Worm (Caenorhabditis elegans) whole organism, L3 larva: ENCODE data around the gene sprr-2.
A peak's percentile ranks its signal among the peaks of the same experiment; 100 is the strongest.

Experiments used
- R02D3.7 ChIP-seq: fragments of 150-350 bp; optimal IDR thresholded peaks from 2 replicates; lab custom pipeline; 2014; ENCODE audit warnings: missing biosample characterization, missing genetic modification characterization
- ZK546.5 ChIP-seq: sonication (generic microtip); optimal IDR thresholded peaks from 2 replicates; lab custom pipeline; 2017; ENCODE audit warnings: missing biosample characterization, missing genetic modification characterization
- aly-2 ChIP-seq: fragments of 150-350 bp; optimal IDR thresholded peaks from 2 replicates; lab custom pipeline; 2014; ENCODE audit warnings: missing biosample characterization, missing genetic modification characterization
- ama-1 ChIP-seq: fragments of 150-350 bp; optimal IDR thresholded peaks from 2 replicates; lab custom pipeline; 2018
- ceh-16 ChIP-seq: sonication (generic microtip); optimal IDR thresholded peaks from 2 replicates; lab custom pipeline; 2017; ENCODE audit warnings: missing biosample characterization, missing genetic modification characterization
- ceh-28 ChIP-seq: fragments of 150-350 bp; optimal IDR thresholded peaks from 2 replicates; lab custom pipeline; 2014; ENCODE audit warnings: missing biosample characterization, missing genetic modification reagents, missing genetic modification characterization
- ceh-82 ChIP-seq: fragments of 150-350 bp; optimal IDR thresholded peaks from 2 replicates; lab custom pipeline; 2014; ENCODE audit warnings: missing biosample characterization, missing genetic modification characterization
- ceh-9 ChIP-seq: sonication (generic microtip); optimal IDR thresholded peaks from 2 replicates; lab custom pipeline; 2018; ENCODE audit warnings: missing biosample characterization, missing genetic modification characterization
- daf-12 ChIP-seq: fragments of 150-350 bp; optimal IDR thresholded peaks from 2 replicates; lab custom pipeline; 2014; ENCODE audit warnings: missing biosample characterization, missing genetic modification reagents, missing genetic modification characterization
- egl-27 ChIP-seq: sonication (generic microtip); optimal IDR thresholded peaks from 4 replicates; lab custom pipeline; 2017; ENCODE audit warnings: missing biosample characterization, missing genetic modification reagents, missing genetic modification characterization
- egl-5 ChIP-seq: fragments of 150-350 bp; optimal IDR thresholded peaks from 2 replicates; lab custom pipeline; 2017; ENCODE audit warnings: missing biosample characterization, missing genetic modification reagents, missing genetic modification characterization, inconsistent platforms
- elt-1 ChIP-seq: fragments of 150-350 bp; optimal IDR thresholded peaks from 2 replicates; lab custom pipeline; 2014; ENCODE audit warnings: missing biosample characterization, missing genetic modification characterization
- elt-2 ChIP-seq: sonication (generic microtip); optimal IDR thresholded peaks from 2 replicates; lab custom pipeline; 2016; ENCODE audit warnings: missing genetic modification reagents, mild to moderate bottlenecking, missing genetic modification characterization, missing compliant biosample characterization
- elt-3 ChIP-seq, 3 experiments: fragments of 150-350 bp in 1 of 3; sonication (generic microtip) in 2 of 3; optimal IDR thresholded peaks; 2 replicates in 2 of 3; 4 replicates in 1 of 3; lab custom pipeline; 2014 to 2017; ENCODE audit warnings: missing biosample characterization in 3 of 3, missing genetic modification characterization in 3 of 3
- eor-1 ChIP-seq, 2 experiments: fragments of 150-350 bp; optimal IDR thresholded peaks; 2 replicates each; lab custom pipeline; 2014 to 2018; ENCODE audit warnings: missing biosample characterization in 2 of 2, missing genetic modification characterization in 2 of 2
- fkh-10 ChIP-seq: sonication (generic microtip); optimal IDR thresholded peaks from 2 replicates; lab custom pipeline; 2017; ENCODE audit warnings: missing biosample characterization, missing genetic modification reagents, missing genetic modification characterization
- fkh-2 ChIP-seq: fragments of 150-350 bp; optimal IDR thresholded peaks from 2 replicates; lab custom pipeline; 2014; ENCODE audit warnings: missing biosample characterization, missing genetic modification reagents, missing genetic modification characterization
- fos-1 ChIP-seq: fragments of 150-350 bp; optimal IDR thresholded peaks from 2 replicates; lab custom pipeline; 2014; ENCODE audit warnings: missing biosample characterization, missing genetic modification characterization
- hmg-11 ChIP-seq: sonication (generic microtip); optimal IDR thresholded peaks from 2 replicates; lab custom pipeline; 2016; ENCODE audit warnings: missing genetic modification characterization, missing compliant biosample characterization
- jun-1 ChIP-seq: fragments of 150-350 bp; optimal IDR thresholded peaks from 2 replicates; lab custom pipeline; 2014; ENCODE audit warnings: missing biosample characterization, missing genetic modification reagents, missing genetic modification characterization
- lin-15B ChIP-seq: fragments of 150-350 bp; optimal IDR thresholded peaks from 2 replicates; lab custom pipeline; 2014; ENCODE audit warnings: missing biosample characterization, missing genetic modification characterization
- lin-39 ChIP-seq: fragments of 150-350 bp; optimal IDR thresholded peaks from 2 replicates; lab custom pipeline; 2018; ENCODE audit warnings: missing biosample characterization, missing genetic modification reagents, missing genetic modification characterization
- lsy-12 ChIP-seq: sonication (generic microtip); optimal IDR thresholded peaks from 2 replicates; lab custom pipeline; 2016; ENCODE audit warnings: mild to moderate bottlenecking, missing genetic modification characterization, missing compliant biosample characterization
- mdl-1 ChIP-seq: fragments of 150-350 bp; optimal IDR thresholded peaks from 2 replicates; lab custom pipeline; 2014; ENCODE audit warnings: missing biosample characterization, missing genetic modification characterization
- mml-1 ChIP-seq: fragments of 150-350 bp; sonication (generic microtip); optimal IDR thresholded peaks from 3 replicates; lab custom pipeline; 2014; ENCODE audit warnings: missing biosample characterization, missing genetic modification characterization
- nfya-1 ChIP-seq: sonication (generic microtip); optimal IDR thresholded peaks from 2 replicates; lab custom pipeline; 2017; ENCODE audit warnings: missing genetic modification characterization, mild to moderate bottlenecking, missing compliant biosample characterization, antibody characterized with exemption, moderate library complexity; ENCODE audit not compliant: insufficient read depth
- nhr-11 ChIP-seq: fragments of 150-350 bp; optimal IDR thresholded peaks from 2 replicates; lab custom pipeline; 2014; ENCODE audit warnings: missing biosample characterization, missing genetic modification characterization
- nhr-12 ChIP-seq: fragments of 150-350 bp; optimal IDR thresholded peaks from 2 replicates; lab custom pipeline; 2014; ENCODE audit warnings: missing biosample characterization, missing genetic modification characterization
- nhr-23 ChIP-seq: fragments of 150-350 bp; optimal IDR thresholded peaks from 2 replicates; lab custom pipeline; 2014; ENCODE audit warnings: missing biosample characterization, missing genetic modification reagents, missing genetic modification characterization
- nhr-237 ChIP-seq: fragments of 150-350 bp; optimal IDR thresholded peaks from 2 replicates; lab custom pipeline; 2014; ENCODE audit warnings: missing biosample characterization, missing genetic modification characterization
- nhr-25 ChIP-seq: sonication (generic microtip); optimal IDR thresholded peaks from 2 replicates; lab custom pipeline; 2017; ENCODE audit warnings: missing biosample characterization, missing genetic modification characterization
- nhr-28 ChIP-seq: fragments of 150-350 bp; optimal IDR thresholded peaks from 2 replicates; lab custom pipeline; 2014; ENCODE audit warnings: missing biosample characterization, missing genetic modification characterization
- nhr-43 ChIP-seq: sonication (generic microtip); optimal IDR thresholded peaks from 2 replicates; lab custom pipeline; 2016; ENCODE audit warnings: mild to moderate bottlenecking, missing genetic modification characterization, missing compliant biosample characterization; ENCODE audit not compliant: poor library complexity, severe bottlenecking
- nhr-67 ChIP-seq: fragments of 150-350 bp; optimal IDR thresholded peaks from 2 replicates; lab custom pipeline; 2014; ENCODE audit warnings: missing biosample characterization, missing genetic modification characterization
- nhr-76 ChIP-seq: fragments of 150-350 bp; sonication (generic microtip); optimal IDR thresholded peaks from 5 replicates; lab custom pipeline; 2014; ENCODE audit warnings: missing biosample characterization, missing genetic modification characterization
- nhr-77 ChIP-seq: fragments of 150-350 bp; optimal IDR thresholded peaks from 2 replicates; lab custom pipeline; 2014; ENCODE audit warnings: missing biosample characterization, missing genetic modification characterization
- pha-4 ChIP-seq: fragments of 150-350 bp; optimal IDR thresholded peaks from 2 replicates; lab custom pipeline; 2014; ENCODE audit warnings: missing biosample characterization, missing genetic modification reagents, missing genetic modification characterization
- pqm-1 ChIP-seq: fragments of 150-350 bp; optimal IDR thresholded peaks from 2 replicates; lab custom pipeline; 2017; ENCODE audit warnings: missing biosample characterization, missing genetic modification characterization, inconsistent platforms
- sea-2 ChIP-seq: fragments of 150-350 bp; sonication (generic microtip); optimal IDR thresholded peaks from 4 replicates; lab custom pipeline; 2014; ENCODE audit warnings: missing biosample characterization, missing genetic modification reagents, missing genetic modification characterization
- skn-1 ChIP-seq: fragments of 150-350 bp; optimal IDR thresholded peaks from 2 replicates; lab custom pipeline; 2014; ENCODE audit warnings: missing biosample characterization, missing genetic modification characterization
- snpc-4 ChIP-seq: fragments of 150-350 bp; optimal IDR thresholded peaks from 2 replicates; lab custom pipeline; 2014; ENCODE audit warnings: missing biosample characterization, missing genetic modification characterization
- tbx-2 ChIP-seq: sonication (generic microtip); optimal IDR thresholded peaks from 2 replicates; lab custom pipeline; 2016; ENCODE audit warnings: mild to moderate bottlenecking, missing genetic modification characterization, missing compliant biosample characterization
- unc-39 ChIP-seq: sonication (generic microtip); optimal IDR thresholded peaks from 4 replicates; lab custom pipeline; 2017; ENCODE audit warnings: missing biosample characterization, missing genetic modification characterization
- unc-62 ChIP-seq: fragments of 150-350 bp; sonication (generic microtip); optimal IDR thresholded peaks from 4 replicates; lab custom pipeline; 2014; ENCODE audit warnings: missing biosample characterization, missing genetic modification reagents, missing genetic modification characterization
- zag-1 ChIP-seq: fragments of 150-350 bp; optimal IDR thresholded peaks from 2 replicates; lab custom pipeline; 2014; ENCODE audit warnings: missing biosample characterization, missing genetic modification characterization
- ztf-11 ChIP-seq: fragments of 150-350 bp; optimal IDR thresholded peaks from 2 replicates; lab custom pipeline; 2014; ENCODE audit warnings: missing biosample characterization, missing genetic modification characterization
- ztf-4 ChIP-seq: fragments of 150-350 bp; optimal IDR thresholded peaks from 2 replicates; lab custom pipeline; 2014; ENCODE audit warnings: missing biosample characterization, missing genetic modification characterization

The sprr-2 gene

ce11 chrX:14751911-14752310 lies 41.3 kb upstream of the sprr-2 start, which contains the start of gene C05G5.3:
C05G5.3 (minus strand) TSS chrX:14752011.
- TF ChIP-seq nhr-23: no peak
- no peak for TF ChIP-seq ztf-4 (tag; lab: Kevin White, UChicago)
- TF ChIP-seq fkh-10: no peak
- no peak for TF ChIP-seq mml-1 (tag; lab: Kevin White, UChicago)
- TF ChIP-seq nhr-11 (tag; lab: Kevin White, UChicago): no peak
- no peak for TF ChIP-seq ZK546.5 (tag; lab: Kevin White, UChicago)
- TF ChIP-seq ceh-16 (tag; lab: Kevin White, UChicago): no peak
- TF ChIP-seq unc-62 (GFP tag; lab: Kevin White, UChicago): no peak
- no peak for TF ChIP-seq egl-5 (tag; lab: Kevin White, UChicago)

- peak; percentile 76 for TF ChIP-seq jun-1 (tag; lab: Kevin White, UChicago)
- peak; percentile 80 for TF ChIP-seq elt-2 (tag; lab: Kevin White, UChicago)
- no peak for TF ChIP-seq mml-1 (tag; lab: Kevin White, UChicago)
- peak; percentile 36 for TF ChIP-seq egl-27 (tag; lab: Kevin White, UChicago)
- TF ChIP-seq nhr-12 (tag; lab: Kevin White, UChicago): no peak
- peak; percentile 90 for TF ChIP-seq egl-5 (tag; lab: Kevin White, UChicago)
- peak; percentile 39 for TF ChIP-seq ceh-28 (tag; lab: Kevin White, UChicago)
- TF ChIP-seq nhr-28 (tag; lab: Kevin White, UChicago): no peak
- no peak for TF ChIP-seq aly-2 (tag; lab: Kevin White, UChicago)
- peak; percentile 28 for TF ChIP-seq unc-62 (GFP tag; lab: Kevin White, UChicago)
- TF ChIP-seq nhr-23: peak; percentile 73
- peak; percentile 79 for TF ChIP-seq pqm-1 (tag; lab: Kevin White, UChicago)
- TF ChIP-seq zag-1 (tag; lab: Kevin White, UChicago): no peak
- peak; percentile 47 for TF ChIP-seq tbx-2 (tag; lab: Kevin White, UChicago)
- peak; percentile 97 for TF ChIP-seq hmg-11 (tag; lab: Kevin White, UChicago)
- TF ChIP-seq daf-12: no peak
- no peak for TF ChIP-seq ama-1 (lab: Kevin White, UChicago)
- no peak for TF ChIP-seq ceh-9 (tag; lab: Kevin White, UChicago)
- TF ChIP-seq nhr-237 (tag; lab: Kevin White, UChicago): no peak
- TF ChIP-seq sea-2 (GFP tag; lab: Kevin White, UChicago): peak; percentile 45
- TF ChIP-seq fkh-10: peak; percentile 21
- peak; percentile 38 for TF ChIP-seq elt-1 (tag; lab: Kevin White, UChicago)
- peak; percentile 66 for TF ChIP-seq skn-1
- TF ChIP-seq ceh-16 (tag; lab: Kevin White, UChicago): no peak
- peak; percentile 68 for TF ChIP-seq lin-15B
- TF ChIP-seq nfya-1 (tag; lab: Kevin White, UChicago): peak; percentile 94
- TF ChIP-seq ceh-82 (tag; lab: Kevin White, UChicago): no peak
- TF ChIP-seq eor-1 (tag; optimal IDR thresholded peaks at IDR 0.05; lab: Kevin White, UChicago): no peak
- TF ChIP-seq fkh-2 (tag; lab: Kevin White, UChicago): no peak
- TF ChIP-seq nhr-11 (tag; lab: Kevin White, UChicago): peak; percentile 31
- TF ChIP-seq snpc-4 (tag; lab: Kevin White, UChicago): peak; percentile 87
- no peak for TF ChIP-seq nhr-76 (tag; lab: Kevin White, UChicago)
- TF ChIP-seq lsy-12: peak; percentile 32
- no peak for TF ChIP-seq fos-1 (tag; lab: Kevin White, UChicago)
- peak; percentile 3 for TF ChIP-seq R02D3.7 (tag; lab: Kevin White, UChicago)
- TF ChIP-seq pha-4 (tag; lab: Kevin White, UChicago): peak; percentile 95
- TF ChIP-seq unc-39 (tag; lab: Kevin White, UChicago): no peak
- peak; percentile 77 for TF ChIP-seq mdl-1 (tag; lab: Kevin White, UChicago)
- TF ChIP-seq nhr-25 (tag; lab: Kevin White, UChicago): peak; percentile 86
- TF ChIP-seq lin-39: peak; percentile 93
- TF ChIP-seq nhr-43 (tag; lab: Kevin White, UChicago): peak; percentile 46
- no peak for TF ChIP-seq ZK546.5 (tag; lab: Kevin White, UChicago)
- TF ChIP-seq ztf-4 (tag; lab: Kevin White, UChicago): peak; percentile 53
- TF ChIP-seq nhr-77: no peak
- TF ChIP-seq ztf-11: no peak
- TF ChIP-seq nhr-67 (tag; lab: Kevin White, UChicago): no peak
- TF ChIP-seq elt-3 (tag; optimal IDR thresholded peaks at IDR 0.05; lab: Kevin White, UChicago): no peak
Observed at ce11 chrX:14753514-14754076, 39.6 kb upstream of the sprr-2 start, which contains the start of gene sucl-1. sucl-1 (plus strand) TSS chrX:14754026.
